Fruit fly (Drosophila melanogaster) whole organism, prepupa: Measurements from ENCODE around the gene CG10038.
A peak's percentile ranks its signal among the peaks of the same experiment; 100 is the strongest.

ENCODE experiments used
- Blimp-1 ChIP-seq: fragments of 200-800 bp; sonication (Bioruptor generic); optimal IDR thresholded peaks from 3 replicates; lab custom pipeline; 2017; ENCODE audit warnings: missing biosample characterization, missing genetic modification characterization, mild to moderate bottlenecking, moderate library complexity, missing genetic modification reagents
- CG10669 ChIP-seq: fragments of 200-800 bp; sonication (Bioruptor generic); optimal IDR thresholded peaks from 3 replicates; lab custom pipeline; 2018; ENCODE audit warnings: missing biosample characterization, mild to moderate bottlenecking, missing genetic modification characterization, moderate library complexity
- CG11294 ChIP-seq: fragments of 200-800 bp; sonication (Bioruptor generic); IDR thresholded peaks from 2 replicates; pipeline ENCODE4 v1.3.6; 2022; ENCODE audit warnings: missing biosample characterization, missing genetic modification characterization
- CG11762 ChIP-seq: fragments of 200-800 bp; sonication (Bioruptor generic); optimal IDR thresholded peaks from 3 replicates; lab custom pipeline; 2016; ENCODE audit warnings: missing biosample characterization, missing genetic modification characterization; ENCODE audit not compliant: insufficient read depth
- CG11902 ChIP-seq: fragments of 200-800 bp; sonication (Bioruptor generic); optimal IDR thresholded peaks from 3 replicates; lab custom pipeline; 2016; ENCODE audit warnings: missing biosample characterization, missing genetic modification characterization
- CG15336 ChIP-seq: fragments of 200-800 bp; sonication (Bioruptor generic); IDR thresholded peaks from 2 replicates; pipeline ENCODE4 v1.3.6; 2022; ENCODE audit warnings: missing biosample characterization, missing genetic modification characterization
- CG1621 ChIP-seq: fragments of 200-800 bp; sonication (Bioruptor generic); optimal IDR thresholded peaks from 3 replicates; lab custom pipeline; 2018; ENCODE audit warnings: missing biosample characterization, mild to moderate bottlenecking, missing genetic modification characterization
- CG16779 ChIP-seq: fragments of 200-800 bp; sonication (Bioruptor generic); optimal IDR thresholded peaks from 3 replicates; lab custom pipeline; 2017; ENCODE audit warnings: missing biosample characterization, mild to moderate bottlenecking, missing genetic modification characterization
- CG3032 ChIP-seq: fragments of 200-800 bp; optimal IDR thresholded peaks from 2 replicates; lab custom pipeline; 2019; ENCODE audit warnings: missing biosample characterization, mild to moderate bottlenecking, missing genetic modification characterization, moderate library complexity
- CG31627 ChIP-seq: fragments of 200-800 bp; sonication (Bioruptor generic); optimal IDR thresholded peaks from 3 replicates; lab custom pipeline; 2016; ENCODE audit warnings: missing biosample characterization, missing genetic modification characterization
- CG32006 ChIP-seq: fragments of 200-800 bp; sonication (Bioruptor generic); optimal IDR thresholded peaks from 3 replicates; lab custom pipeline; 2017; ENCODE audit warnings: missing biosample characterization, mild to moderate bottlenecking, missing genetic modification characterization
- CG34406 ChIP-seq: fragments of 200-800 bp; sonication (Bioruptor generic); optimal IDR thresholded peaks from 3 replicates; lab custom pipeline; 2016; ENCODE audit warnings: missing biosample characterization, missing genetic modification characterization
- CG3919 ChIP-seq: fragments of 200-800 bp; sonication (Bioruptor generic); optimal IDR thresholded peaks from 3 replicates; lab custom pipeline; 2016; ENCODE audit warnings: missing biosample characterization, missing genetic modification characterization
- CG4318 ChIP-seq: fragments of 200-800 bp; sonication (Bioruptor generic); optimal IDR thresholded peaks from 3 replicates; lab custom pipeline; 2017; ENCODE audit warnings: missing biosample characterization, mild to moderate bottlenecking, missing genetic modification characterization
- CG6163 ChIP-seq: fragments of 200-800 bp; sonication (Bioruptor generic); IDR thresholded peaks from 3 replicates; pipeline ENCODE4 v1.3.6; 2022; ENCODE audit warnings: missing biosample characterization, missing genetic modification characterization
- CG6792 ChIP-seq: fragments of 200-800 bp; sonication (Bioruptor generic); optimal IDR thresholded peaks from 3 replicates; lab custom pipeline; 2016; ENCODE audit warnings: missing biosample characterization, missing genetic modification characterization
- CG6808 ChIP-seq: fragments of 200-800 bp; sonication (Bioruptor generic); optimal IDR thresholded peaks from 3 replicates; lab custom pipeline; 2017; ENCODE audit warnings: missing biosample characterization, missing genetic modification characterization, mild to moderate bottlenecking, moderate library complexity, missing genetic modification reagents
- CG6854 ChIP-seq: fragments of 200-800 bp; sonication (Bioruptor generic); optimal IDR thresholded peaks from 2 replicates; lab custom pipeline; 2017; ENCODE audit warnings: missing biosample characterization, mild to moderate bottlenecking, missing genetic modification characterization
- CG7368 ChIP-seq: fragments of 200-800 bp; sonication (Bioruptor generic); optimal IDR thresholded peaks from 3 replicates; lab custom pipeline; 2016; ENCODE audit warnings: missing biosample characterization, missing genetic modification characterization
- CG8319 ChIP-seq: fragments of 200-800 bp; sonication (Bioruptor generic); optimal IDR thresholded peaks from 3 replicates; lab custom pipeline; 2016; ENCODE audit warnings: missing biosample characterization, missing genetic modification characterization
- CG8632 ChIP-seq: fragments of 200-800 bp; sonication (Bioruptor generic); optimal IDR thresholded peaks from 3 replicates; lab custom pipeline; 2016; ENCODE audit warnings: missing biosample characterization, missing genetic modification characterization
- CG9139 ChIP-seq: fragments of 200-800 bp; sonication (Bioruptor generic); optimal IDR thresholded peaks from 3 replicates; lab custom pipeline; 2017; ENCODE audit warnings: missing biosample characterization, mild to moderate bottlenecking, missing genetic modification characterization
- Eip75B ChIP-seq: fragments of 200-800 bp; sonication (Bioruptor generic); optimal IDR thresholded peaks from 3 replicates; lab custom pipeline; 2016; ENCODE audit warnings: missing biosample characterization, missing genetic modification characterization
- Eip93F ChIP-seq: fragments of 200-800 bp; sonication (Bioruptor generic); optimal IDR thresholded peaks from 2 replicates; lab custom pipeline; 2016; ENCODE audit warnings: missing biosample characterization, mild to moderate bottlenecking, missing genetic modification characterization
- Ets21C ChIP-seq: fragments of 200-800 bp; sonication (Bioruptor generic); optimal IDR thresholded peaks from 3 replicates; lab custom pipeline; 2016; ENCODE audit warnings: missing biosample characterization, missing genetic modification characterization
- Ets96B ChIP-seq: fragments of 200-800 bp; optimal IDR thresholded peaks from 2 replicates; lab custom pipeline; 2019; ENCODE audit warnings: missing biosample characterization, mild to moderate bottlenecking, missing genetic modification characterization, moderate library complexity
- Gug ChIP-seq: fragments of 200-800 bp; sonication (Bioruptor generic); IDR thresholded peaks from 2 replicates; pipeline ENCODE4 v1.3.6; 2022; ENCODE audit warnings: missing biosample characterization, missing genetic modification characterization
- Hr38 ChIP-seq: sonication (Bioruptor generic); optimal IDR thresholded peaks from 2 replicates; lab custom pipeline; 2016; ENCODE audit warnings: missing biosample characterization, missing genetic modification characterization
- Hr39 ChIP-seq: fragments of 200-800 bp; sonication (Bioruptor generic); optimal IDR thresholded peaks from 2 replicates; lab custom pipeline; 2016; ENCODE audit warnings: missing biosample characterization, missing genetic modification characterization
- Hr4 ChIP-seq: fragments of 200-800 bp; sonication (Bioruptor generic); optimal IDR thresholded peaks from 3 replicates; lab custom pipeline; 2016; ENCODE audit warnings: missing biosample characterization, missing genetic modification characterization
- Met ChIP-seq: fragments of 200-800 bp; sonication (Bioruptor generic); optimal IDR thresholded peaks from 3 replicates; lab custom pipeline; 2016; ENCODE audit warnings: missing biosample characterization, missing genetic modification characterization
- OdsH ChIP-seq: fragments of 200-800 bp; sonication (Bioruptor generic); optimal IDR thresholded peaks from 3 replicates; lab custom pipeline; 2016; ENCODE audit warnings: missing biosample characterization, missing genetic modification characterization
- Smox ChIP-seq: fragments of 200-800 bp; sonication (Bioruptor generic); optimal IDR thresholded peaks from 3 replicates; lab custom pipeline; 2016; ENCODE audit warnings: missing biosample characterization, missing genetic modification characterization
- Sox102F ChIP-seq: fragments of 200-800 bp; sonication (Bioruptor generic); optimal IDR thresholded peaks from 2 replicates; lab custom pipeline; 2016; ENCODE audit warnings: missing biosample characterization, mild to moderate bottlenecking, missing genetic modification characterization
- Sox14 ChIP-seq: fragments of 200-800 bp; sonication (Bioruptor generic); optimal IDR thresholded peaks from 3 replicates; lab custom pipeline; 2016; ENCODE audit warnings: missing biosample characterization, missing genetic modification characterization
- Sox15 ChIP-seq: fragments of 200-800 bp; sonication (Bioruptor generic); optimal IDR thresholded peaks from 3 replicates; lab custom pipeline; 2016; ENCODE audit warnings: missing biosample characterization, missing genetic modification characterization
- acj6 ChIP-seq: fragments of 200-800 bp; sonication (Bioruptor generic); optimal IDR thresholded peaks from 3 replicates; lab custom pipeline; 2016; ENCODE audit warnings: missing biosample characterization, missing genetic modification characterization
- dsx ChIP-seq: fragments of 200-800 bp; optimal IDR thresholded peaks from 3 replicates; lab custom pipeline; 2019; ENCODE audit warnings: missing biosample characterization, mild to moderate bottlenecking, missing genetic modification characterization, moderate library complexity; ENCODE audit not compliant: poor library complexity, severe bottlenecking
- esn ChIP-seq: fragments of 200-800 bp; sonication (Bioruptor generic); optimal IDR thresholded peaks from 2 replicates; lab custom pipeline; 2016; ENCODE audit warnings: missing biosample characterization, mild to moderate bottlenecking, missing genetic modification characterization, moderate library complexity
- fd59A ChIP-seq: fragments of 200-800 bp; sonication (Bioruptor generic); optimal IDR thresholded peaks from 2 replicates; lab custom pipeline; 2017; ENCODE audit warnings: missing biosample characterization, mild to moderate bottlenecking, missing genetic modification characterization, missing genetic modification reagents
- fd85E ChIP-seq: fragments of 200-800 bp; sonication (Bioruptor generic); optimal IDR thresholded peaks from 3 replicates; lab custom pipeline; 2016; ENCODE audit warnings: missing biosample characterization, missing genetic modification characterization
- fkh ChIP-seq: fragments of 200-800 bp; sonication (Bioruptor generic); optimal IDR thresholded peaks from 3 replicates; lab custom pipeline; 2017; ENCODE audit warnings: missing biosample characterization, mild to moderate bottlenecking, missing genetic modification characterization, moderate library complexity
- lz ChIP-seq: fragments of 200-800 bp; sonication (Bioruptor generic); optimal IDR thresholded peaks from 3 replicates; lab custom pipeline; 2016; ENCODE audit warnings: missing biosample characterization, missing genetic modification characterization
- net ChIP-seq: fragments of 200-800 bp; sonication (Bioruptor generic); optimal IDR thresholded peaks from 3 replicates; lab custom pipeline; 2016; ENCODE audit warnings: missing biosample characterization, missing genetic modification characterization
- pdm3 ChIP-seq: fragments of 200-800 bp; sonication (Bioruptor generic); optimal IDR thresholded peaks from 3 replicates; lab custom pipeline; 2016; ENCODE audit warnings: missing biosample characterization, missing genetic modification characterization
- salr ChIP-seq, 2 experiments: fragments of 200-800 bp; sonication (Bioruptor generic); optimal IDR thresholded peaks; 3 replicates each; lab custom pipeline; 2016 to 2018; ENCODE audit warnings: missing biosample characterization in 2 of 2, missing genetic modification characterization in 2 of 2, mild to moderate bottlenecking in 1 of 2
- spab ChIP-seq: fragments of 200-800 bp; sonication (Bioruptor generic); optimal IDR thresholded peaks from 2 replicates; lab custom pipeline; 2017; ENCODE audit warnings: missing biosample characterization, mild to moderate bottlenecking, missing genetic modification characterization, missing genetic modification reagents
- ss ChIP-seq, 2 experiments: fragments of 200-800 bp; sonication (Bioruptor generic); optimal IDR thresholded peaks; 2 replicates in 1 of 2; 3 replicates in 1 of 2; lab custom pipeline; 2017 to 2018; ENCODE audit warnings: mild to moderate bottlenecking in 2 of 2, missing biosample characterization in 2 of 2, missing genetic modification characterization in 2 of 2, moderate library complexity in 1 of 2
- topi ChIP-seq: fragments of 200-800 bp; sonication (Bioruptor generic); optimal IDR thresholded peaks from 3 replicates; lab custom pipeline; 2016; ENCODE audit warnings: missing biosample characterization, missing genetic modification characterization
- vri ChIP-seq: fragments of 200-800 bp; sonication (Bioruptor generic); optimal IDR thresholded peaks from 3 replicates; lab custom pipeline; 2016; ENCODE audit warnings: missing biosample characterization, mild to moderate bottlenecking, missing genetic modification characterization

Gene CG10038

DNA sequence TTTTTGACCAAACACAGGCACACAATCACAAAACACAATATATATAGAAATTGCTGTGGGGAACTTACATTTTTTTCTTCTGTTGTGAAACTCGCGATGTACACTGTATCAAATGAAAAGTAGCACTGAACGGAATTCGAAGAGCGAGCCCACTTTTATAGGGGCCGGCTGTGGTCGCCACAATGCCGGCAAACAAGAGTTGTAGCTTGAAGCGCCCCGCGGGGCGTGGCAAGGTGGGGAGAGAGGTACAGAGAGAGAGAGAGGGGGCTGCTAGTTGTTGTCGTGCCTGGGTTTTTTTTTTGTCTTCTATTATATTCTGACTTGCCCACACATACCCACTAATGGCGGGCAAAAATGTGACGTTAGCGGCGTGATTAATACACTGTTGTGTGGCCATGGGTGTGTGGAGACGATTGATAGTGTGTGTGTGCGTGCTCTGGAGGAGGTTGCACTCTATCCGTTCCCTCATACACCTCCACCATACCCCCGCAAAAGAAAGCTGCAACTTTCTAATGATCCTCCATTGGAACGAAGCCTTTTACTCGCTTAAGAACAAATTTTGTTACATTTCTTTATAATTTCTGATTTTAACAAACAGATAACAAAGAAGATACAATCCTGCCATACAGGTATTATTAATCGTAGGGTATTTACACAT, 18.8 kb upstream of the CG10038 start, which contains the start of gene GstD1:
Gene GstD1 (minus strand): TSS at position 134 of the 658 bp plus-strand sequence.
- TF ChIP-seq fd85E (GFP tag; lab: Kevin White, UChicago), result no peak
- TF ChIP-seq CG15336 (GFP tag; lab: Robert Waterston, UW), result peak; percentile 76
- TF ChIP-seq CG31627 (GFP tag; lab: Kevin White, UChicago), result peak; percentile 47
- TF ChIP-seq CG16779, result peak; percentile 36
- TF ChIP-seq Hr38 (GFP tag; lab: Kevin White, UChicago), result no peak
- peak; percentile 45 for TF ChIP-seq CG3032 (tag; lab: Kevin White, UChicago)
- peak; percentile 83 for TF ChIP-seq Hr4 (GFP tag; lab: Kevin White, UChicago)
- TF ChIP-seq CG7368 (GFP tag; lab: Kevin White, UChicago), result peak; percentile 1
- TF ChIP-seq salr (GFP tag; optimal IDR thresholded peaks at IDR 0.05; lab: Kevin White, UChicago), result peak in 1 of 2 experiments; percentile 81
- TF ChIP-seq CG9139, result peak; percentile 36
- TF ChIP-seq CG1621 (tag; lab: Kevin White, UChicago), result no peak
- TF ChIP-seq Blimp-1 (GFP tag; lab: Kevin White, UChicago), result no peak
- peak; percentile 43 for TF ChIP-seq CG34406 (GFP tag; lab: Kevin White, UChicago)
- TF ChIP-seq CG10669 (GFP tag; lab: Kevin White, UChicago), result peak; percentile 40
- peak; percentile 61 for TF ChIP-seq Hr39 (GFP tag; lab: Kevin White, UChicago)
- TF ChIP-seq topi (GFP tag; lab: Kevin White, UChicago), result peak; percentile 48
- TF ChIP-seq fkh, result peak; percentile 62
- TF ChIP-seq net, result peak; percentile 63
- TF ChIP-seq OdsH (GFP tag; lab: Kevin White, UChicago), result peak; percentile 59
- TF ChIP-seq Met (GFP tag; lab: Kevin White, UChicago), result peak; percentile 50
- peak; percentile 67 for TF ChIP-seq Sox14
- TF ChIP-seq vri (GFP tag; lab: Kevin White, UChicago), result peak; percentile 49
- TF ChIP-seq CG6854 (GFP tag; lab: Kevin White, UChicago), result no peak
- peak; percentile 89 for TF ChIP-seq CG32006 (GFP tag; lab: Kevin White, UChicago)
- peak; percentile 71 for TF ChIP-seq CG3919 (GFP tag; lab: Kevin White, UChicago)
- peak; percentile 59 for TF ChIP-seq fd59A (GFP tag; lab: Kevin White, UChicago)
- peak; percentile 3 to 53 for TF ChIP-seq ss (GFP tag; optimal IDR thresholded peaks at IDR 0.05; lab: Kevin White, UChicago)
- TF ChIP-seq Ets96B, result peak; percentile 51
- no peak for TF ChIP-seq Eip93F (GFP tag; lab: Kevin White, UChicago)
- peak; percentile 21 for TF ChIP-seq CG6792
- TF ChIP-seq CG11902 (GFP tag; lab: Kevin White, UChicago), result no peak
- peak; percentile 60 for TF ChIP-seq esn
- peak; percentile 51 for TF ChIP-seq CG6808 (GFP tag; lab: Kevin White, UChicago)
- TF ChIP-seq acj6 (GFP tag; lab: Kevin White, UChicago), result peak; percentile 43
- TF ChIP-seq Eip75B, result peak; percentile 35
- peak; percentile 69 for TF ChIP-seq CG6163 (GFP tag; lab: Robert Waterston, UW)
- TF ChIP-seq dsx (GFP tag; lab: Kevin White, UChicago), result peak; percentile 20
- peak; percentile 25 for TF ChIP-seq spab
- TF ChIP-seq CG8632 (GFP tag; lab: Kevin White, UChicago), result no peak
- TF ChIP-seq lz (GFP tag; lab: Kevin White, UChicago), result peak; percentile 64
- TF ChIP-seq Gug (GFP tag; lab: Robert Waterston, UW), result 0 out of 2 replicates have a peak, but pooled peaks have one; percentile 52
- peak; percentile 30 for TF ChIP-seq CG11762
- peak; percentile 39 for TF ChIP-seq Ets21C (GFP tag; lab: Kevin White, UChicago)
- TF ChIP-seq Sox15, result peak; percentile 10
- peak; percentile 36 for TF ChIP-seq Smox (GFP tag; lab: Kevin White, UChicago)
- no peak for TF ChIP-seq CG8319 (GFP tag; lab: Kevin White, UChicago)
- TF ChIP-seq CG4318, result peak; percentile 76
- TF ChIP-seq CG11294, result peak; percentile 59
- peak; percentile 43 for TF ChIP-seq pdm3 (GFP tag; lab: Kevin White, UChicago)
- peak; percentile 2 for TF ChIP-seq Sox102F (GFP tag; lab: Kevin White, UChicago)
